Fruit fly (Drosophila melanogaster) whole organism, embryonic: Measurements from ENCODE around the gene CG8206.

ENCODE experiments used
- Aef1 ChIP-seq: fragments of 200-800 bp; sonication (Bioruptor generic); IDR thresholded peaks from 3 replicates; pipeline ENCODE4 v1.3.6; 2022; ENCODE audit warnings: missing biosample characterization, missing genetic modification characterization
- Atf3 ChIP-seq: fragments of 200-800 bp; sonication (Bioruptor generic); optimal IDR thresholded peaks from 3 replicates; lab custom pipeline; 2016; ENCODE audit warnings: missing biosample characterization, missing genetic modification characterization
- B-H2 ChIP-seq: fragments of 200-800 bp; sonication (Bioruptor generic); optimal IDR thresholded peaks from 2 replicates; lab custom pipeline; 2018; ENCODE audit warnings: missing biosample characterization, mild to moderate bottlenecking, missing genetic modification characterization
- Blimp-1 ChIP-seq: fragments of 200-800 bp; sonication (Bioruptor generic); optimal IDR thresholded peaks from 3 replicates; lab custom pipeline; 2018; ENCODE audit warnings: missing biosample characterization, missing genetic modification characterization, mild to moderate bottlenecking, moderate library complexity, missing genetic modification reagents
- CG10321 ChIP-seq: fragments of 200-800 bp; sonication (Bioruptor generic); IDR thresholded peaks from 2 replicates; pipeline ENCODE4 v1.3.6; 2022; ENCODE audit warnings: missing biosample characterization, missing genetic modification characterization
- CG10431 ChIP-seq: fragments of 200-800 bp; sonication (Bioruptor generic); optimal IDR thresholded peaks from 3 replicates; lab custom pipeline; 2018; ENCODE audit warnings: missing biosample characterization, mild to moderate bottlenecking, missing genetic modification characterization
- CG10959 ChIP-seq: fragments of 200-800 bp; sonication (Bioruptor generic); IDR thresholded peaks from 2 replicates; pipeline ENCODE4 v1.3.6; 2022; ENCODE audit warnings: missing biosample characterization, missing genetic modification characterization
- CG11456 ChIP-seq: fragments of 200-800 bp; sonication (Bioruptor generic); IDR thresholded peaks from 3 replicates; pipeline ENCODE4 v1.3.6; 2022; ENCODE audit warnings: missing biosample characterization, missing genetic modification characterization
- CG1233 ChIP-seq: fragments of 200-800 bp; sonication (Bioruptor generic); optimal IDR thresholded peaks from 4 replicates; lab custom pipeline; 2018; ENCODE audit warnings: missing biosample characterization, mild to moderate bottlenecking, missing genetic modification characterization
- CG12391 ChIP-seq: fragments of 200-800 bp; sonication (Bioruptor generic); optimal IDR thresholded peaks from 3 replicates; lab custom pipeline; 2018; ENCODE audit warnings: missing biosample characterization, mild to moderate bottlenecking, missing genetic modification characterization, moderate library complexity
- CG13287 ChIP-seq: fragments of 200-800 bp; sonication (Bioruptor generic); IDR thresholded peaks from 2 replicates; pipeline ENCODE4 v1.3.6; 2022; ENCODE audit warnings: missing biosample characterization, missing genetic modification characterization; ENCODE audit not compliant: partially characterized antibody
- CG14050 ChIP-seq: fragments of 200-800 bp; sonication (Bioruptor generic); IDR thresholded peaks from 3 replicates; pipeline ENCODE4 v1.3.6; 2022; ENCODE audit warnings: missing biosample characterization, missing genetic modification characterization
- CG14710 ChIP-seq: fragments of 200-800 bp; sonication (Bioruptor generic); optimal IDR thresholded peaks from 3 replicates; lab custom pipeline; 2019; ENCODE audit warnings: missing biosample characterization, mild to moderate bottlenecking, missing genetic modification characterization, moderate library complexity
- CG15269 ChIP-seq: fragments of 200-800 bp; sonication (Bioruptor generic); optimal IDR thresholded peaks from 2 replicates; lab custom pipeline; 2018; ENCODE audit warnings: missing biosample characterization, mild to moderate bottlenecking, missing genetic modification characterization, moderate library complexity
- CG17912 ChIP-seq: fragments of 200-800 bp; sonication (Bioruptor generic); optimal IDR thresholded peaks from 2 replicates; lab custom pipeline; 2018; ENCODE audit warnings: missing biosample characterization, mild to moderate bottlenecking, missing genetic modification characterization
- CG18011 ChIP-seq: fragments of 200-800 bp; sonication (Bioruptor generic); optimal IDR thresholded peaks from 2 replicates; lab custom pipeline; 2017; ENCODE audit warnings: missing biosample characterization, missing genetic modification characterization, mild to moderate bottlenecking, moderate library complexity, missing genotype
- CG18764 ChIP-seq: fragments of 200-800 bp; sonication (Bioruptor generic); optimal IDR thresholded peaks from 3 replicates; lab custom pipeline; 2016; ENCODE audit warnings: missing biosample characterization, missing genetic modification characterization
- CG2712 ChIP-seq: fragments of 200-800 bp; optimal IDR thresholded peaks from 3 replicates; lab custom pipeline; 2019; ENCODE audit warnings: missing biosample characterization, mild to moderate bottlenecking, missing genetic modification characterization, moderate library complexity
- CG3281 ChIP-seq: fragments of 200-800 bp; sonication (Bioruptor generic); optimal IDR thresholded peaks from 3 replicates; lab custom pipeline; 2017; ENCODE audit warnings: missing biosample characterization, mild to moderate bottlenecking, missing genetic modification characterization
- CG5953 ChIP-seq: fragments of 200-800 bp; sonication (Bioruptor generic); IDR thresholded peaks from 2 replicates; pipeline ENCODE4 v1.3.6; 2022; ENCODE audit warnings: missing biosample characterization, missing genetic modification characterization
- CG6654 ChIP-seq: fragments of 200-800 bp; sonication (Bioruptor generic); optimal IDR thresholded peaks from 2 replicates; lab custom pipeline; 2017; ENCODE audit warnings: missing biosample characterization, mild to moderate bottlenecking, missing genetic modification characterization
- CG8290 ChIP-seq, 3 experiments: fragments of 200-800 bp; sonication (Bioruptor generic); optimal IDR thresholded peaks; 2 replicates each; lab custom pipeline; 2016 to 2019; ENCODE audit warnings: missing biosample characterization in 3 of 3, missing genetic modification characterization in 3 of 3, mild to moderate bottlenecking in 2 of 3, moderate library complexity in 1 of 3
- CG8359 ChIP-seq: fragments of 200-800 bp; sonication (Bioruptor generic); optimal IDR thresholded peaks from 2 replicates; lab custom pipeline; 2017; ENCODE audit warnings: missing biosample characterization, mild to moderate bottlenecking, missing genetic modification characterization, borderline replicate concordance
- CrebB ChIP-seq: fragments of 200-800 bp; sonication (Bioruptor generic); optimal IDR thresholded peaks from 3 replicates; lab custom pipeline; 2018; ENCODE audit warnings: missing biosample characterization, mild to moderate bottlenecking, missing genetic modification characterization
- Fer3 ChIP-seq: fragments of 200-800 bp; sonication (Bioruptor generic); optimal IDR thresholded peaks from 2 replicates; lab custom pipeline; 2018; ENCODE audit warnings: missing biosample characterization, mild to moderate bottlenecking, missing genetic modification characterization, moderate library complexity
- HLHmδ ChIP-seq: fragments of 200-800 bp; sonication (Bioruptor generic); optimal IDR thresholded peaks from 2 replicates; lab custom pipeline; 2018; ENCODE audit warnings: missing biosample characterization, mild to moderate bottlenecking, missing genetic modification characterization, moderate library complexity
- Meics ChIP-seq: fragments of 200-800 bp; sonication (Bioruptor generic); optimal IDR thresholded peaks from 2 replicates; lab custom pipeline; 2017; ENCODE audit warnings: missing biosample characterization, mild to moderate bottlenecking, missing genetic modification characterization
- NK7.1 ChIP-seq: fragments of 200-800 bp; sonication (Bioruptor generic); optimal IDR thresholded peaks from 3 replicates; lab custom pipeline; 2016; ENCODE audit warnings: missing biosample characterization, missing genetic modification characterization
- Sry-β ChIP-seq: fragments of 200-800 bp; sonication (Bioruptor generic); optimal IDR thresholded peaks from 2 replicates; lab custom pipeline; 2018; ENCODE audit warnings: missing biosample characterization, mild to moderate bottlenecking, missing genetic modification characterization, moderate library complexity
- Stat92E ChIP-seq, 3 experiments: fragments of >200 bp in 2 of 3; fragments of 200-800 bp in 1 of 3; sonication (Bioruptor generic) in 1 of 3; optimal IDR thresholded peaks; 2 replicates each; lab custom pipeline; 2017 to 2019; ENCODE audit warnings: missing biosample characterization in 3 of 3, missing genetic modification characterization in 3 of 3, mild to moderate bottlenecking in 1 of 3, moderate library complexity in 1 of 3
- Xbp1 ChIP-seq: fragments of 200-800 bp; sonication (Bioruptor generic); optimal IDR thresholded peaks from 3 replicates; lab custom pipeline; 2016; ENCODE audit warnings: missing biosample characterization, mild to moderate bottlenecking, missing genetic modification characterization
- bcd ChIP-seq: fragments of 200-800 bp; sonication (Bioruptor generic); optimal IDR thresholded peaks from 2 replicates; lab custom pipeline; 2017; ENCODE audit warnings: missing biosample characterization, mild to moderate bottlenecking, missing genetic modification characterization
- bowl ChIP-seq: fragments of 200-800 bp; sonication (Bioruptor generic); IDR thresholded peaks from 2 replicates; pipeline ENCODE4 v1.3.6; 2022; ENCODE audit warnings: missing biosample characterization, missing genetic modification characterization
- dmrt11E ChIP-seq: fragments of 200-800 bp; sonication (Bioruptor generic); optimal IDR thresholded peaks from 3 replicates; lab custom pipeline; 2018; ENCODE audit warnings: missing biosample characterization, mild to moderate bottlenecking, missing genetic modification characterization, moderate library complexity
- dmrt99B ChIP-seq: fragments of 200-800 bp; sonication (Bioruptor generic); optimal IDR thresholded peaks from 2 replicates; lab custom pipeline; 2018; ENCODE audit warnings: missing biosample characterization, mild to moderate bottlenecking, missing genetic modification characterization, moderate library complexity
- emc ChIP-seq: fragments of 200-800 bp; sonication (Bioruptor generic); optimal IDR thresholded peaks from 2 replicates; lab custom pipeline; 2016; ENCODE audit warnings: missing biosample characterization, missing genetic modification characterization
- esg ChIP-seq: fragments of 200-800 bp; sonication (Bioruptor generic); conservative IDR thresholded peaks from 2 replicates; pipeline ENCODE4 v1.3.6; 2022; ENCODE audit warnings: missing biosample characterization, missing genetic modification characterization
- eve ChIP-seq, 2 experiments: fragments of >200 bp; optimal IDR thresholded peaks; 2 replicates each; lab custom pipeline; 2017; ENCODE audit warnings: missing biosample characterization in 2 of 2, missing genetic modification characterization in 2 of 2
- gcm2 ChIP-seq: fragments of 200-800 bp; sonication (Bioruptor generic); optimal IDR thresholded peaks from 2 replicates; lab custom pipeline; 2016; ENCODE audit warnings: missing biosample characterization, missing genetic modification characterization
- gem ChIP-seq: fragments of 200-800 bp; sonication (Bioruptor generic); optimal IDR thresholded peaks from 2 replicates; lab custom pipeline; 2019; ENCODE audit warnings: missing biosample characterization, mild to moderate bottlenecking, missing genetic modification characterization, moderate library complexity
- grn ChIP-seq: fragments of 200-800 bp; sonication (Bioruptor generic); optimal IDR thresholded peaks from 3 replicates; lab custom pipeline; 2017; ENCODE audit warnings: missing biosample characterization, missing genetic modification characterization
- gsb-n ChIP-seq: fragments of 200-800 bp; sonication (Bioruptor generic); optimal IDR thresholded peaks from 3 replicates; lab custom pipeline; 2018; ENCODE audit warnings: missing biosample characterization, mild to moderate bottlenecking, missing genetic modification characterization
- ham ChIP-seq: fragments of 200-800 bp; sonication (Bioruptor generic); IDR thresholded peaks from 2 replicates; pipeline ENCODE4 v1.3.6; 2022; ENCODE audit warnings: missing biosample characterization, missing genetic modification characterization
- nmo ChIP-seq: fragments of 200-800 bp; sonication (Bioruptor generic); optimal IDR thresholded peaks from 2 replicates; lab custom pipeline; 2018; ENCODE audit warnings: missing biosample characterization, mild to moderate bottlenecking, missing genetic modification characterization, moderate library complexity
- pzg ChIP-seq: fragments of 200-800 bp; sonication (Bioruptor generic); optimal IDR thresholded peaks from 3 replicates; lab custom pipeline; 2018; ENCODE audit warnings: missing biosample characterization, mild to moderate bottlenecking, missing genetic modification characterization, moderate library complexity
- toy ChIP-seq: fragments of 200-800 bp; sonication (Bioruptor generic); IDR thresholded peaks from 2 replicates; pipeline ENCODE4 v1.3.6; 2022; ENCODE audit warnings: missing biosample characterization, missing genetic modification characterization
- wek ChIP-seq: fragments of 200-800 bp; sonication (Bioruptor generic); optimal IDR thresholded peaks from 3 replicates; lab custom pipeline; 2018; ENCODE audit warnings: missing biosample characterization, mild to moderate bottlenecking, missing genetic modification characterization, moderate library complexity

The CG8206 gene

dm6 chrX:15788235-15789187 lies 49.5 kb downstream of the CG8206 start, which contains the start of gene Rhp (continued):
- TF ChIP-seq nmo (no peak), bcd (no peak), toy (no peak), CG8359 (GFP tag; lab: Kevin White, UChicago) (peak; percentile 25), Atf3 (no peak), CG18011 (GFP tag; lab: Kevin White, UChicago) (no peak), CG14050 (GFP tag; lab: Robert Waterston, UW) (0 out of 3 replicates have a peak, but pooled peaks have one; percentile 9), grn (GFP tag; lab: Kevin White, UChicago) (no peak), CG5953 (GFP tag; lab: Robert Waterston, UW) (no peak), Fer3 (peak; percentile 51), CG13287 (peak; percentile 25; the same call in 1 of the 2 replicates), CG11456 (GFP tag; lab: Robert Waterston, UW) (no peak), CG14710 (tag; lab: Kevin White, UChicago) (peak; percentile 47), ham (no peak), dmrt99B (tag; lab: Kevin White, UChicago) (no peak), HLHmδ (GFP tag; lab: Kevin White, UChicago) (peak; percentile 5), Stat92E (GFP tag; optimal IDR thresholded peaks at IDR 0.05; lab: Kevin White, UChicago) (no peak), gsb-n (tag; lab: Kevin White, UChicago) (peak; percentile 46), Xbp1 (no peak), esg (no peak), gcm2 (no peak), CG6654 (GFP tag; lab: Kevin White, UChicago) (no peak), wek (GFP tag; lab: Kevin White, UChicago) (peak; percentile 80), NK7.1 (GFP tag; lab: Kevin White, UChicago) (no peak), Aef1 (GFP tag; lab: Robert Waterston, UW) (no peak), gem (tag; lab: Kevin White, UChicago) (peak; percentile 68), B-H2 (GFP tag; lab: Kevin White, UChicago) (peak; percentile 7), CG2712 (peak; percentile 26), dmrt11E (tag; lab: Kevin White, UChicago) (peak; percentile 57), eve (GFP tag; optimal IDR thresholded peaks at IDR 0.05; lab: Kevin White, UChicago) (no peak), bowl (no peak), Meics (GFP tag; lab: Kevin White, UChicago) (peak; percentile 51), CG15269 (peak; percentile 47), CG10321 (no peak), CG8290 (GFP tag; optimal IDR thresholded peaks at IDR 0.05; lab: Kevin White, UChicago) (no peak), CG8290 (tag; optimal IDR thresholded peaks at IDR 0.05; lab: Kevin White, UChicago) (peak in 1 of 2 experiments; percentile 84), emc (GFP tag; lab: Kevin White, UChicago) (no peak), CG18764 (GFP tag; lab: Kevin White, UChicago) (peak; percentile 17), CrebB (peak; percentile 76), CG1233 (GFP tag; lab: Kevin White, UChicago) (peak; percentile 47), CG12391 (tag; lab: Kevin White, UChicago) (peak; percentile 11), CG10959 (no peak), CG17912 (peak; percentile 38), pzg (GFP tag; lab: Kevin White, UChicago) (peak; percentile 37), CG3281 (GFP tag; lab: Kevin White, UChicago) (peak; percentile 16), CG10431 (GFP tag; lab: Kevin White, UChicago) (peak; percentile 55), Blimp-1 (GFP tag; lab: Kevin White, UChicago) (peak; percentile 64), Sry-β (GFP tag; lab: Kevin White, UChicago) (peak; percentile 33)
